Fruit fly (Drosophila melanogaster): ENCODE data around the gene CG5070.

DNA sequence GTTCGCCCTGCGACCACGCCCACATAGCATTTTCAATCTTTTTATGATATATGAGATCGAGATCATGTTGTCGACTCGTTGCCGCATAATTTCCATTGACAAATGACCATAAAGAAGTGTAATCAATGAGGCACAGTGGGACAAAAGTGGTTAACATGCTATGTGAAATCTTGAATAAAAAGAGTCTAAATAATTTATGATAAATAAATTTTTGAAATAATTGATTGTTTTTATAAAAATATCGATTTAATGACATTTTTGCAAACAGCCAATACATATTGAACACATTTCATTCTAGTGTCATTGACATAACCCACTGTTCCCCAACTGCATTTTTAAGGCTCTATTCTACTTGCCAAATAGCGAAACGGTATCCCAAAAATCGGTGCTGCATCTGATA, 15.4 kb upstream of the CG5070 start:
- TF ChIP-seq ey (GFP tag; optimal IDR thresholded peaks at IDR 0.05) (no peak), Mio (GFP tag; optimal IDR thresholded peaks at IDR 0.05) (no peak), sage (GFP tag; optimal IDR thresholded peaks at IDR 0.05) (no peak), pan (optimal IDR thresholded peaks at IDR 0.05) (no peak)

Measured in whole organism, wandering third instar larva.